Worm (Caenorhabditis elegans) whole organism, young adult: ENCODE data around the gene ddb-1.
A peak's percentile ranks its signal among the peaks of the same experiment; 100 is the strongest.

Source experiments
- F10E7.11 ChIP-seq: sonication (generic microtip); optimal IDR thresholded peaks from 2 replicates; lab custom pipeline; 2017; ENCODE audit warnings: mild to moderate bottlenecking, missing genetic modification characterization, moderate library complexity, missing compliant biosample characterization
- F23B12.7 ChIP-seq: sonication (generic microtip); optimal IDR thresholded peaks from 2 replicates; lab custom pipeline; 2017; ENCODE audit warnings: missing genetic modification characterization, mild to moderate bottlenecking, missing compliant biosample characterization, antibody characterized with exemption, moderate library complexity; ENCODE audit not compliant: insufficient read depth
- F39B2.1 ChIP-seq: fragments of 200-800 bp; sonication (Bioruptor generic); IDR thresholded peaks from 2 replicates; pipeline ENCODE4 v1.3.6; 2022; ENCODE audit warnings: missing genetic modification reagents, missing genetic modification characterization, missing compliant biosample characterization
- F57A8.1 ChIP-seq: fragments of 200-800 bp; sonication (Bioruptor generic); optimal IDR thresholded peaks from 2 replicates; lab custom pipeline; 2018; ENCODE audit warnings: mild to moderate bottlenecking, missing genetic modification characterization, moderate library complexity, missing compliant biosample characterization
- K11D2.4 ChIP-seq: fragments of 200-800 bp; sonication (Bioruptor generic); IDR thresholded peaks from 2 replicates; pipeline ENCODE4 v1.3.6; 2022; ENCODE audit warnings: missing genetic modification reagents, missing genetic modification characterization, missing compliant biosample characterization
- K12H6.12 ChIP-seq: fragments of 200-800 bp; sonication (Bioruptor generic); optimal IDR thresholded peaks from 2 replicates; lab custom pipeline; 2018; ENCODE audit warnings: mild to moderate bottlenecking, missing genetic modification characterization, missing compliant biosample characterization
- Y53G8AR.9 ChIP-seq: fragments of 200-800 bp; sonication (Bioruptor generic); conservative IDR thresholded peaks from 2 replicates; pipeline ENCODE4 v1.3.6; 2022; ENCODE audit warnings: missing genetic modification reagents, missing genetic modification characterization, missing compliant biosample characterization
- Y67H2A.10 ChIP-seq: fragments of 200-800 bp; sonication (Bioruptor generic); conservative IDR thresholded peaks from 2 replicates; pipeline ENCODE4 v1.3.6; 2022; ENCODE audit warnings: missing genetic modification reagents, missing genetic modification characterization, missing compliant biosample characterization
- ama-1 ChIP-seq, 3 experiments: fragments of 150-350 bp in 1 of 3; sonication (generic microtip) in 2 of 3; optimal IDR thresholded peaks; 2 replicates each; lab custom pipeline; 2014 to 2018; ENCODE audit warnings: missing biosample characterization in 2 of 3, missing genetic modification characterization in 2 of 3, missing genetic modification reagents in 2 of 3
- atf-7 ChIP-seq: sonication (generic microtip); optimal IDR thresholded peaks from 2 replicates; lab custom pipeline; 2017; ENCODE audit warnings: mild to moderate bottlenecking, missing genetic modification characterization, missing compliant biosample characterization
- athp-1 ChIP-seq: sonication (generic microtip); optimal IDR thresholded peaks from 2 replicates; lab custom pipeline; 2017; ENCODE audit warnings: mild to moderate bottlenecking, missing genetic modification characterization, missing compliant biosample characterization
- attf-5 ChIP-seq: fragments of 200-800 bp; sonication (Bioruptor generic); optimal IDR thresholded peaks from 2 replicates; lab custom pipeline; 2018; ENCODE audit warnings: mild to moderate bottlenecking, missing genetic modification characterization, missing compliant biosample characterization
- ccch-3 ChIP-seq: fragments of 200-800 bp; sonication (Bioruptor generic); optimal IDR thresholded peaks from 2 replicates; lab custom pipeline; 2018; ENCODE audit warnings: mild to moderate bottlenecking, missing genetic modification characterization, missing compliant biosample characterization
- ceh-100 ChIP-seq: fragments of 200-800 bp; sonication (Bioruptor generic); IDR thresholded peaks from 2 replicates; pipeline ENCODE4 v1.3.6; 2022; ENCODE audit warnings: missing genetic modification reagents, missing genetic modification characterization, missing compliant biosample characterization
- ceh-27 ChIP-seq: fragments of 200-800 bp; sonication (Bioruptor generic); optimal IDR thresholded peaks from 2 replicates; lab custom pipeline; 2018; ENCODE audit warnings: mild to moderate bottlenecking, missing genetic modification characterization, moderate library complexity, missing compliant biosample characterization
- ceh-40 ChIP-seq: fragments of 200-800 bp; sonication (Bioruptor generic); IDR thresholded peaks from 2 replicates; pipeline ENCODE4 v1.3.6; 2022; ENCODE audit warnings: missing genetic modification characterization, missing compliant biosample characterization
- ceh-58 ChIP-seq: fragments of 200-800 bp; sonication (Bioruptor generic); IDR thresholded peaks from 2 replicates; pipeline ENCODE4 v1.3.6; 2022; ENCODE audit warnings: missing genetic modification characterization, missing compliant biosample characterization
- die-1 ChIP-seq: sonication (generic microtip); optimal IDR thresholded peaks from 2 replicates; lab custom pipeline; 2016; ENCODE audit warnings: missing genotype, mild to moderate bottlenecking, missing genetic modification characterization, missing compliant biosample characterization
- dpff-1 ChIP-seq: sonication (generic microtip); optimal IDR thresholded peaks from 2 replicates; lab custom pipeline; 2017; ENCODE audit warnings: mild to moderate bottlenecking, missing genetic modification characterization, missing compliant biosample characterization
- egrh-3 ChIP-seq: fragments of 200-800 bp; sonication (Bioruptor generic); IDR thresholded peaks from 2 replicates; pipeline ENCODE4 v1.3.6; 2022; ENCODE audit warnings: missing genetic modification reagents, missing genetic modification characterization, missing compliant biosample characterization
- gei-17 ChIP-seq: fragments of 200-800 bp; sonication (Bioruptor generic); optimal IDR thresholded peaks from 2 replicates; lab custom pipeline; 2018; ENCODE audit warnings: mild to moderate bottlenecking, missing genetic modification characterization, missing compliant biosample characterization
- hmg-1.2 ChIP-seq: fragments of 200-800 bp; sonication (Bioruptor generic); IDR thresholded peaks from 2 replicates; pipeline ENCODE4 v1.3.6; 2022; ENCODE audit warnings: missing genetic modification reagents, missing genetic modification characterization, missing compliant biosample characterization
- hsf-1 ChIP-seq: fragments of 200-800 bp; sonication (Bioruptor generic); IDR thresholded peaks from 2 replicates; pipeline ENCODE4 v1.3.6; 2022; ENCODE audit warnings: missing genetic modification reagents, missing genetic modification characterization, missing compliant biosample characterization
- lag-1 ChIP-seq: fragments of 200-800 bp; sonication (Bioruptor generic); IDR thresholded peaks from 2 replicates; pipeline ENCODE4 v1.3.6; 2022; ENCODE audit warnings: missing genetic modification reagents, missing genetic modification characterization, missing compliant biosample characterization
- lin-54 ChIP-seq: fragments of 200-800 bp; sonication (Bioruptor generic); optimal IDR thresholded peaks from 2 replicates; lab custom pipeline; 2018; ENCODE audit warnings: mild to moderate bottlenecking, missing genetic modification characterization, missing compliant biosample characterization
- lsl-1 ChIP-seq: fragments of 200-800 bp; sonication (Bioruptor generic); optimal IDR thresholded peaks from 2 replicates; lab custom pipeline; 2018; ENCODE audit warnings: mild to moderate bottlenecking, missing genetic modification characterization, moderate library complexity, missing compliant biosample characterization
- lsy-27 ChIP-seq: sonication (generic microtip); optimal IDR thresholded peaks from 2 replicates; lab custom pipeline; 2017; ENCODE audit warnings: missing genetic modification characterization, mild to moderate bottlenecking, missing compliant biosample characterization, antibody characterized with exemption, missing genotype, borderline replicate concordance; ENCODE audit not compliant: insufficient read depth
- madf-10 ChIP-seq: sonication (generic microtip); optimal IDR thresholded peaks from 2 replicates; lab custom pipeline; 2016; ENCODE audit warnings: mild to moderate bottlenecking, missing genetic modification characterization, missing compliant biosample characterization
- madf-8 ChIP-seq: fragments of 200-800 bp; sonication (Bioruptor generic); conservative IDR thresholded peaks from 2 replicates; pipeline ENCODE4 v1.3.6; 2022; ENCODE audit warnings: missing genetic modification reagents, missing genetic modification characterization, missing compliant biosample characterization
- mcd-1 ChIP-seq: fragments of 200-800 bp; sonication (Bioruptor generic); IDR thresholded peaks from 2 replicates; pipeline ENCODE4 v1.3.6; 2022; ENCODE audit warnings: missing genetic modification reagents, missing genetic modification characterization, missing compliant biosample characterization
- mes-4 ChIP-seq: sonication (generic microtip); optimal IDR thresholded peaks from 2 replicates; lab custom pipeline; 2016; ENCODE audit warnings: missing genotype, missing genetic modification characterization, missing compliant biosample characterization
- mxl-1 ChIP-seq: sonication (generic microtip); optimal IDR thresholded peaks from 2 replicates; lab custom pipeline; 2016; ENCODE audit warnings: missing genetic modification characterization, missing compliant biosample characterization
- nfyb-1 ChIP-seq: fragments of 200-800 bp; sonication (Bioruptor generic); IDR thresholded peaks from 2 replicates; pipeline ENCODE4 v1.3.6; 2022; ENCODE audit warnings: missing genetic modification reagents, missing genetic modification characterization, missing compliant biosample characterization
- nhr-27 ChIP-seq: fragments of 200-800 bp; sonication (Bioruptor generic); optimal IDR thresholded peaks from 2 replicates; lab custom pipeline; 2018; ENCODE audit warnings: mild to moderate bottlenecking, missing genetic modification characterization, moderate library complexity, missing compliant biosample characterization
- nhr-80 ChIP-seq: sonication (generic microtip); optimal IDR thresholded peaks from 2 replicates; lab custom pipeline; 2016; ENCODE audit warnings: missing genetic modification characterization, missing compliant biosample characterization
- rcor-1 ChIP-seq: fragments of 200-800 bp; sonication (Bioruptor generic); IDR thresholded peaks from 2 replicates; pipeline ENCODE4 v1.3.6; 2022; ENCODE audit warnings: missing genetic modification reagents, missing genetic modification characterization, missing compliant biosample characterization
- snpc-1.1 ChIP-seq: sonication (generic microtip); optimal IDR thresholded peaks from 2 replicates; lab custom pipeline; 2017; ENCODE audit warnings: missing genetic modification characterization, mild to moderate bottlenecking, missing compliant biosample characterization, antibody characterized with exemption, moderate library complexity, missing genotype, missing genetic modification reagents; ENCODE audit not compliant: insufficient read depth
- snpc-3.4 ChIP-seq: sonication (generic microtip); optimal IDR thresholded peaks from 2 replicates; lab custom pipeline; 2017; ENCODE audit warnings: missing genetic modification characterization, mild to moderate bottlenecking, missing compliant biosample characterization, antibody characterized with exemption, moderate library complexity, missing genotype, missing genetic modification reagents
- snpc-4 ChIP-seq, 5 experiments: fragments of 150-350 bp in 1 of 5; sonication (generic microtip) in 4 of 5; optimal IDR thresholded peaks; 2 replicates each; lab custom pipeline; 2014 to 2018; ENCODE audit warnings: missing genetic modification characterization in 5 of 5, missing biosample characterization in 3 of 5, antibody characterized with exemption in 2 of 5, mild to moderate bottlenecking in 2 of 5, missing compliant biosample characterization in 2 of 5, missing genotype in 2 of 5, moderate library complexity in 2 of 5, missing genetic modification reagents in 1 of 5
- sptf-2 ChIP-seq: fragments of 200-800 bp; sonication (Bioruptor generic); optimal IDR thresholded peaks from 2 replicates; lab custom pipeline; 2018; ENCODE audit warnings: mild to moderate bottlenecking, missing genetic modification characterization, missing compliant biosample characterization
- tbx-9 ChIP-seq: sonication (generic microtip); optimal IDR thresholded peaks from 2 replicates; lab custom pipeline; 2016; ENCODE audit warnings: borderline replicate concordance, missing genetic modification characterization, inconsistent platforms, missing compliant biosample characterization
- unc-130 ChIP-seq: sonication (generic microtip); optimal IDR thresholded peaks from 2 replicates; lab custom pipeline; 2016; ENCODE audit warnings: missing genetic modification reagents, missing genetic modification characterization, missing compliant biosample characterization
- xnd-1 ChIP-seq: sonication (generic microtip); optimal IDR thresholded peaks from 2 replicates; lab custom pipeline; 2016; ENCODE audit warnings: missing genotype, missing genetic modification reagents, missing genetic modification characterization, missing compliant biosample characterization
- ztf-18 ChIP-seq: sonication (generic microtip); optimal IDR thresholded peaks from 2 replicates; lab custom pipeline; 2016; ENCODE audit warnings: missing genotype, mild to moderate bottlenecking, missing genetic modification characterization, missing compliant biosample characterization
- ztf-25 ChIP-seq: fragments of 200-800 bp; sonication (Bioruptor generic); IDR thresholded peaks from 2 replicates; pipeline ENCODE4 v1.3.6; 2022; ENCODE audit warnings: missing genetic modification reagents, missing genetic modification characterization, missing compliant biosample characterization
- ztf-28 ChIP-seq: fragments of 200-800 bp; sonication (Bioruptor generic); IDR thresholded peaks from 2 replicates; pipeline ENCODE4 v1.3.6; 2022; ENCODE audit warnings: missing genetic modification reagents, missing genetic modification characterization, missing compliant biosample characterization
- ztf-3 ChIP-seq: fragments of 200-800 bp; sonication (Bioruptor generic); optimal IDR thresholded peaks from 2 replicates; lab custom pipeline; 2018; ENCODE audit warnings: mild to moderate bottlenecking, missing genetic modification characterization, missing compliant biosample characterization

The ddb-1 gene

ce11 chrIV:12086498-12086897 is 34.5 kb downstream of the ddb-1 start (continued):
- TF ChIP-seq K11D2.4 (GFP tag; lab: Robert Waterston, UW): peak; percentile 78
- TF ChIP-seq ztf-28 (GFP tag; lab: Robert Waterston, UW): peak; percentile 94
- TF ChIP-seq unc-130 (GFP tag; lab: Kevin White, UChicago): peak; percentile 66
- TF ChIP-seq ceh-58 (GFP tag; lab: Robert Waterston, UW): no peak
- peak; percentile 77 for TF ChIP-seq snpc-4 (GFP tag; optimal IDR thresholded peaks at IDR 0.05; lab: Kevin White, UChicago)
- TF ChIP-seq snpc-4 (tag; optimal IDR thresholded peaks at IDR 0.05; lab: Kevin White, UChicago): peak; percentile 60 to 81 (median 75)
- no peak for TF ChIP-seq ama-1 (optimal IDR thresholded peaks at IDR 0.05; lab: Kevin White, UChicago)
- peak in 1 of 2 experiments; percentile 75 for TF ChIP-seq ama-1 (GFP tag; optimal IDR thresholded peaks at IDR 0.05; lab: Kevin White, UChicago)
- TF ChIP-seq F10E7.11 (tag; lab: Kevin White, UChicago): peak; percentile 48
- TF ChIP-seq athp-1 (tag; lab: Kevin White, UChicago): peak; percentile 81
- no peak for TF ChIP-seq snpc-1.1 (tag; lab: Kevin White, UChicago)
- TF ChIP-seq Y67H2A.10: 0 out of 2 replicates have a peak, but pooled peaks have one; percentile 33
- TF ChIP-seq lsl-1 (GFP tag; lab: Kevin White, UChicago): peak; percentile 76
- TF ChIP-seq ccch-3 (GFP tag; lab: Kevin White, UChicago): no peak
- TF ChIP-seq madf-10 (tag; lab: Kevin White, UChicago): peak; percentile 80
- TF ChIP-seq ceh-40 (GFP tag; lab: Robert Waterston, UW): peak; percentile 30; the same call in 1 of the 2 replicates
- peak; percentile 38 for TF ChIP-seq atf-7 (tag; lab: Kevin White, UChicago)
- peak; percentile 79 for TF ChIP-seq ztf-18
- no peak for TF ChIP-seq ztf-3 (GFP tag; lab: Kevin White, UChicago)
- TF ChIP-seq mxl-1: peak; percentile 88
- TF ChIP-seq sptf-2: peak; percentile 93
- peak; percentile 26 for TF ChIP-seq dpff-1
- peak; percentile 36 for TF ChIP-seq xnd-1 (tag; lab: Kevin White, UChicago)
- peak; percentile 83 for TF ChIP-seq mcd-1 (GFP tag; lab: Robert Waterston, UW)
- TF ChIP-seq lsy-27 (tag; lab: Kevin White, UChicago): peak; percentile 63
- TF ChIP-seq nhr-80: peak; percentile 52
- TF ChIP-seq hsf-1: peak; percentile 51; the same call in 1 of the 2 replicates
- TF ChIP-seq lin-54 (GFP tag; lab: Kevin White, UChicago): peak; percentile 87
- peak; percentile 86 for TF ChIP-seq rcor-1 (GFP tag; lab: Robert Waterston, UW)
- peak; percentile 45 for TF ChIP-seq F57A8.1 (GFP tag; lab: Kevin White, UChicago)
- TF ChIP-seq K12H6.12 (tag; lab: Kevin White, UChicago): peak; percentile 66
- peak; percentile 67 for TF ChIP-seq hmg-1.2 (GFP tag; lab: Robert Waterston, UW)
- TF ChIP-seq F39B2.1 (GFP tag; lab: Robert Waterston, UW): no peak
- TF ChIP-seq egrh-3 (GFP tag; lab: Robert Waterston, UW): peak; percentile 59; the same call in 1 of the 2 replicates
- peak; percentile 88 for TF ChIP-seq ztf-25 (GFP tag; lab: Robert Waterston, UW)
- peak; percentile 96 for TF ChIP-seq die-1 (tag; lab: Kevin White, UChicago)
- 0 out of 2 replicates have a peak, but pooled peaks have one; percentile 29 for TF ChIP-seq madf-8 (GFP tag; lab: Robert Waterston, UW)
- TF ChIP-seq gei-17 (GFP tag; lab: Kevin White, UChicago): peak; percentile 9
- peak; percentile 67 for TF ChIP-seq snpc-3.4
- TF ChIP-seq attf-5 (GFP tag; lab: Kevin White, UChicago): peak; percentile 81
- TF ChIP-seq tbx-9 (tag; lab: Kevin White, UChicago): peak; percentile 72
- peak; percentile 97 for TF ChIP-seq F23B12.7 (tag; lab: Kevin White, UChicago)
- TF ChIP-seq ceh-27 (GFP tag; lab: Kevin White, UChicago): peak; percentile 86
- peak; percentile 68; the same call in 1 of the 2 replicates for TF ChIP-seq Y53G8AR.9 (GFP tag; lab: Robert Waterston, UW)
- TF ChIP-seq mes-4 (tag; lab: Kevin White, UChicago): peak; percentile 78
- peak; percentile 40; the same call in 1 of the 2 replicates for TF ChIP-seq ceh-100 (GFP tag; lab: Robert Waterston, UW)
- no peak for TF ChIP-seq lag-1 (GFP tag; lab: Robert Waterston, UW)
- no peak for TF ChIP-seq nhr-27 (tag; lab: Kevin White, UChicago)
- peak; percentile 90 for TF ChIP-seq nfyb-1 (GFP tag; lab: Robert Waterston, UW)
